Fruit fly (Drosophila melanogaster) whole organism, embryonic: ENCODE data around the gene spas.

Experiments used
- ATbp ChIP-seq: fragments of 200-800 bp; sonication (Bioruptor generic); optimal IDR thresholded peaks from 2 replicates; lab custom pipeline; 2017; ENCODE audit warnings: missing biosample characterization, mild to moderate bottlenecking, missing genetic modification characterization, missing genetic modification reagents
- CG10209 ChIP-seq: fragments of 200-800 bp; sonication (Bioruptor generic); optimal IDR thresholded peaks from 3 replicates; lab custom pipeline; 2017; ENCODE audit warnings: missing biosample characterization, mild to moderate bottlenecking, missing genetic modification characterization, missing genetic modification reagents
- CG10274 ChIP-seq: fragments of 200-800 bp; sonication (Bioruptor generic); optimal IDR thresholded peaks from 3 replicates; lab custom pipeline; 2017; ENCODE audit warnings: missing biosample characterization, mild to moderate bottlenecking, missing genetic modification characterization
- CG10979 ChIP-seq: fragments of 200-800 bp; sonication (Bioruptor generic); optimal IDR thresholded peaks from 2 replicates; lab custom pipeline; 2018; ENCODE audit warnings: missing biosample characterization, mild to moderate bottlenecking, missing genetic modification characterization, moderate library complexity
- CG11504 ChIP-seq: fragments of 200-800 bp; sonication (Bioruptor generic); optimal IDR thresholded peaks from 3 replicates; lab custom pipeline; 2019; ENCODE audit warnings: missing biosample characterization, mild to moderate bottlenecking, missing genetic modification characterization, moderate library complexity
- CG12155 ChIP-seq: fragments of 200-800 bp; sonication (Bioruptor generic); optimal IDR thresholded peaks from 3 replicates; lab custom pipeline; 2016; ENCODE audit warnings: missing biosample characterization, missing genetic modification characterization
- CG12659 ChIP-seq: fragments of 200-800 bp; sonication (Bioruptor generic); optimal IDR thresholded peaks from 3 replicates; lab custom pipeline; 2017; ENCODE audit warnings: mild to moderate bottlenecking, missing biosample characterization, missing genetic modification reagents, missing genetic modification characterization
- CG12769 ChIP-seq: fragments of 200-800 bp; sonication (Bioruptor generic); optimal IDR thresholded peaks from 2 replicates; lab custom pipeline; 2019; ENCODE audit warnings: missing biosample characterization, mild to moderate bottlenecking, missing genetic modification characterization, moderate library complexity
- CG13123 ChIP-seq: fragments of 200-800 bp; sonication (Bioruptor generic); optimal IDR thresholded peaks from 2 replicates; lab custom pipeline; 2016; ENCODE audit warnings: missing biosample characterization, missing genetic modification characterization
- CG13296 ChIP-seq: fragments of 200-800 bp; sonication (Bioruptor generic); optimal IDR thresholded peaks from 3 replicates; lab custom pipeline; 2018; ENCODE audit warnings: missing biosample characterization, mild to moderate bottlenecking, missing genetic modification characterization
- CG14050 ChIP-seq: fragments of 200-800 bp; sonication (Bioruptor generic); IDR thresholded peaks from 3 replicates; pipeline ENCODE4 v1.3.6; 2022; ENCODE audit warnings: missing biosample characterization, missing genetic modification characterization
- CG15479 ChIP-seq: fragments of 200-800 bp; sonication (Bioruptor generic); optimal IDR thresholded peaks from 3 replicates; lab custom pipeline; 2019; ENCODE audit warnings: missing biosample characterization, mild to moderate bottlenecking, missing genetic modification characterization, moderate library complexity
- CG15696 ChIP-seq: fragments of 200-800 bp; sonication (Bioruptor generic); optimal IDR thresholded peaks from 2 replicates; lab custom pipeline; 2019; ENCODE audit warnings: missing biosample characterization, mild to moderate bottlenecking, missing genetic modification characterization, moderate library complexity
- CG1602 ChIP-seq: fragments of 200-800 bp; sonication (Bioruptor generic); optimal IDR thresholded peaks from 3 replicates; lab custom pipeline; 2016; ENCODE audit warnings: missing biosample characterization, missing genetic modification characterization
- CG1603 ChIP-seq: fragments of 200-800 bp; sonication (Bioruptor generic); optimal IDR thresholded peaks from 2 replicates; lab custom pipeline; 2019; ENCODE audit warnings: missing biosample characterization, mild to moderate bottlenecking, missing genetic modification characterization, moderate library complexity
- CG17361 ChIP-seq: fragments of 200-800 bp; sonication (Bioruptor generic); IDR thresholded peaks from 3 replicates; pipeline ENCODE4 v1.3.6; 2022; ENCODE audit warnings: missing biosample characterization, missing genetic modification characterization
- CG30403 ChIP-seq: fragments of 200-800 bp; sonication (Bioruptor generic); optimal IDR thresholded peaks from 3 replicates; lab custom pipeline; 2016; ENCODE audit warnings: missing biosample characterization, missing genetic modification characterization
- CG31388 ChIP-seq: fragments of 200-800 bp; sonication (Bioruptor generic); optimal IDR thresholded peaks from 2 replicates; lab custom pipeline; 2016; ENCODE audit warnings: missing biosample characterization, missing genetic modification characterization
- CG31441 ChIP-seq: fragments of 200-800 bp; sonication (Bioruptor generic); IDR thresholded peaks from 2 replicates; pipeline ENCODE4 v1.3.6; 2022; ENCODE audit warnings: missing biosample characterization, missing genetic modification characterization
- CG6272 ChIP-seq: fragments of 200-800 bp; sonication (Bioruptor generic); IDR thresholded peaks from 2 replicates; pipeline ENCODE4 v1.3.6; 2022; ENCODE audit warnings: missing biosample characterization, missing genetic modification characterization
- CG7928 ChIP-seq: fragments of 200-800 bp; sonication (Bioruptor generic); optimal IDR thresholded peaks from 2 replicates; lab custom pipeline; 2017; ENCODE audit warnings: missing biosample characterization, mild to moderate bottlenecking, missing genetic modification characterization
- CG8924 ChIP-seq: fragments of 200-800 bp; optimal IDR thresholded peaks from 3 replicates; lab custom pipeline; 2019; ENCODE audit warnings: missing biosample characterization, mild to moderate bottlenecking, missing genetic modification characterization, moderate library complexity
- CG9817 ChIP-seq: fragments of 200-800 bp; sonication (Bioruptor generic); optimal IDR thresholded peaks from 2 replicates; lab custom pipeline; 2018; ENCODE audit warnings: missing biosample characterization, mild to moderate bottlenecking, missing genetic modification characterization, moderate library complexity
- Dek ChIP-seq: fragments of 200-800 bp; sonication (Bioruptor generic); optimal IDR thresholded peaks from 3 replicates; lab custom pipeline; 2019; ENCODE audit warnings: missing biosample characterization, mild to moderate bottlenecking, missing genetic modification characterization, moderate library complexity
- Dip3 ChIP-seq: fragments of 200-800 bp; sonication (Bioruptor generic); optimal IDR thresholded peaks from 3 replicates; lab custom pipeline; 2016; ENCODE audit warnings: missing biosample characterization, missing genetic modification characterization
- HLH3B ChIP-seq: fragments of 200-800 bp; sonication (Bioruptor generic); IDR thresholded peaks from 2 replicates; pipeline ENCODE4 v1.3.6; 2022; ENCODE audit warnings: missing biosample characterization, missing genetic modification characterization
- Lim3 ChIP-seq: fragments of 200-800 bp; sonication (Bioruptor generic); IDR thresholded peaks from 2 replicates; pipeline ENCODE4 v1.3.6; 2022; ENCODE audit warnings: missing biosample characterization, missing genetic modification characterization
- NFAT ChIP-seq: fragments of 200-800 bp; sonication (Bioruptor generic); IDR thresholded peaks from 2 replicates; pipeline ENCODE4 v1.3.6; 2022; ENCODE audit warnings: missing biosample characterization, missing genetic modification characterization
- Nf-YC ChIP-seq: fragments of 200-800 bp; optimal IDR thresholded peaks from 3 replicates; lab custom pipeline; 2019; ENCODE audit warnings: missing biosample characterization, mild to moderate bottlenecking, missing genetic modification characterization, moderate library complexity
- NfI ChIP-seq: fragments of 200-800 bp; sonication (Bioruptor generic); optimal IDR thresholded peaks from 3 replicates; lab custom pipeline; 2018; ENCODE audit warnings: missing biosample characterization, mild to moderate bottlenecking, missing genetic modification characterization, moderate library complexity
- Ravus ChIP-seq: fragments of 200-800 bp; sonication (Bioruptor generic); IDR thresholded peaks from 2 replicates; pipeline ENCODE4 v1.3.6; 2022; ENCODE audit warnings: missing biosample characterization, missing genetic modification characterization
- aop ChIP-seq: fragments of 200-800 bp; sonication (Bioruptor generic); IDR thresholded peaks from 2 replicates; pipeline ENCODE4 v1.3.6; 2022; ENCODE audit warnings: missing biosample characterization, missing genetic modification characterization
- bcd ChIP-seq: fragments of 200-800 bp; sonication (Bioruptor generic); optimal IDR thresholded peaks from 2 replicates; lab custom pipeline; 2017; ENCODE audit warnings: missing biosample characterization, mild to moderate bottlenecking, missing genetic modification characterization
- crc ChIP-seq: fragments of 200-800 bp; sonication (Bioruptor generic); optimal IDR thresholded peaks from 2 replicates; lab custom pipeline; 2016; ENCODE audit warnings: missing biosample characterization, missing genetic modification characterization
- ems ChIP-seq: fragments of 200-800 bp; sonication (Bioruptor generic); optimal IDR thresholded peaks from 3 replicates; lab custom pipeline; 2016; ENCODE audit warnings: missing biosample characterization, missing genetic modification characterization
- ewg ChIP-seq: fragments of 200-800 bp; sonication (Bioruptor generic); optimal IDR thresholded peaks from 3 replicates; lab custom pipeline; 2017; ENCODE audit warnings: mild to moderate bottlenecking, missing biosample characterization, missing genetic modification reagents, missing genetic modification characterization
- fd64A ChIP-seq: fragments of 200-800 bp; sonication (Bioruptor generic); optimal IDR thresholded peaks from 3 replicates; lab custom pipeline; 2018; ENCODE audit warnings: missing biosample characterization, mild to moderate bottlenecking, missing genetic modification characterization
- gt ChIP-seq: fragments of 200-800 bp; sonication (Bioruptor generic); IDR thresholded peaks from 2 replicates; pipeline ENCODE4 v1.3.6; 2022; ENCODE audit warnings: missing biosample characterization, missing genetic modification characterization
- h ChIP-seq: fragments of >200 bp; optimal IDR thresholded peaks from 2 replicates; lab custom pipeline; 2017
- her ChIP-seq: fragments of 200-800 bp; sonication (Bioruptor generic); optimal IDR thresholded peaks from 2 replicates; lab custom pipeline; 2016; ENCODE audit warnings: missing biosample characterization, missing genetic modification characterization
- kni ChIP-seq: fragments of 200-800 bp; sonication (Bioruptor generic); optimal IDR thresholded peaks from 3 replicates; lab custom pipeline; 2017; ENCODE audit warnings: mild to moderate bottlenecking, missing biosample characterization, missing genetic modification reagents, missing genetic modification characterization
- nau ChIP-seq: fragments of 200-800 bp; sonication (Bioruptor generic); optimal IDR thresholded peaks from 3 replicates; lab custom pipeline; 2017; ENCODE audit warnings: missing biosample characterization, mild to moderate bottlenecking, missing genetic modification characterization, missing genetic modification reagents
- nerfin-2 ChIP-seq: fragments of 200-800 bp; sonication (Bioruptor generic); IDR thresholded peaks from 2 replicates; pipeline ENCODE4 v1.3.6; 2022; ENCODE audit warnings: missing biosample characterization, missing genetic modification characterization; ENCODE audit not compliant: partially characterized antibody
- pho ChIP-seq: fragments of 200-800 bp; sonication (Bioruptor generic); optimal IDR thresholded peaks from 2 replicates; lab custom pipeline; 2016; ENCODE audit warnings: missing biosample characterization, missing genetic modification characterization
- psq ChIP-seq: fragments of 200-800 bp; sonication (Bioruptor generic); optimal IDR thresholded peaks from 2 replicates; lab custom pipeline; 2017; ENCODE audit warnings: missing biosample characterization, missing genetic modification characterization
- repo ChIP-seq: fragments of 200-800 bp; sonication (Bioruptor generic); optimal IDR thresholded peaks from 2 replicates; lab custom pipeline; 2016; ENCODE audit warnings: missing biosample characterization, missing genetic modification characterization
- sim ChIP-seq: fragments of 200-800 bp; sonication (Bioruptor generic); IDR thresholded peaks from 2 replicates; pipeline ENCODE4 v1.3.6; 2022; ENCODE audit warnings: missing biosample characterization, missing genetic modification characterization
- sna ChIP-seq: fragments of 200-800 bp; sonication (Bioruptor generic); IDR thresholded peaks from 2 replicates; pipeline ENCODE4 v1.3.6; 2022; ENCODE audit warnings: missing biosample characterization, missing genetic modification characterization; ENCODE audit not compliant: partially characterized antibody
- tin ChIP-seq: fragments of 200-800 bp; sonication (Bioruptor generic); optimal IDR thresholded peaks from 3 replicates; lab custom pipeline; 2016; ENCODE audit warnings: missing biosample characterization, missing genetic modification characterization
- tna ChIP-seq: fragments of 200-800 bp; sonication (Bioruptor generic); IDR thresholded peaks from 2 replicates; pipeline ENCODE4 v1.3.6; 2022; ENCODE audit warnings: missing biosample characterization, missing genetic modification characterization; ENCODE audit not compliant: partially characterized antibody

Gene spas

dm6 chr3R:24031019-24031824 is 6.8 kb upstream of the spas start (continued):
- no peak for TF ChIP-seq CG7928
- no peak for TF ChIP-seq nau (GFP tag; lab: Kevin White, UChicago)
- no peak for TF ChIP-seq CG10274 (GFP tag; lab: Kevin White, UChicago)
- no peak for TF ChIP-seq CG1603 (tag; lab: Kevin White, UChicago)
- TF ChIP-seq sim (GFP tag; lab: Robert Waterston, UW), result no peak
- no peak for TF ChIP-seq nerfin-2 (GFP tag; lab: Robert Waterston, UW)
- TF ChIP-seq CG13296, result peak; percentile 1
- TF ChIP-seq CG17361 (GFP tag; lab: Robert Waterston, UW), result no peak
- TF ChIP-seq sna (GFP tag; lab: Robert Waterston, UW), result 0 out of 2 replicates have a peak, but pooled peaks have one; percentile 10
- no peak for TF ChIP-seq CG6272 (GFP tag; lab: Robert Waterston, UW)
- no peak for TF ChIP-seq Ravus (GFP tag; lab: Robert Waterston, UW)
- TF ChIP-seq CG12155 (GFP tag; lab: Kevin White, UChicago), result no peak
- TF ChIP-seq tna (GFP tag; lab: Robert Waterston, UW), result no peak
- TF ChIP-seq CG10209 (GFP tag; lab: Kevin White, UChicago), result no peak
- no peak; the same call in 1 of the 2 replicates for TF ChIP-seq aop (GFP tag; lab: Robert Waterston, UW)
- TF ChIP-seq CG15479, result peak; percentile 53
- no peak for TF ChIP-seq CG12769 (tag; lab: Kevin White, UChicago)
- TF ChIP-seq Lim3 (GFP tag; lab: Robert Waterston, UW), result no peak
- TF ChIP-seq CG30403 (GFP tag; lab: Kevin White, UChicago), result no peak
- TF ChIP-seq repo, result no peak
- TF ChIP-seq pho (GFP tag; lab: Kevin White, UChicago), result no peak
- no peak for TF ChIP-seq h (lab: Kevin White, UChicago)
- TF ChIP-seq CG12659, result no peak
- TF ChIP-seq kni (GFP tag; lab: Kevin White, UChicago), result peak; percentile 28
- TF ChIP-seq CG15696 (tag; lab: Kevin White, UChicago), result no peak
- 0 out of 3 replicates have a peak, but pooled peaks have one; percentile 12 for TF ChIP-seq CG14050
- TF ChIP-seq NFAT (GFP tag; lab: Robert Waterston, UW), result no peak
- TF ChIP-seq Dek (tag; lab: Kevin White, UChicago), result no peak
- TF ChIP-seq fd64A (GFP tag; lab: Kevin White, UChicago), result no peak
- no peak for TF ChIP-seq Dip3
- TF ChIP-seq CG1602 (GFP tag; lab: Kevin White, UChicago), result no peak
- no peak; the same call in 1 of the 2 replicates for TF ChIP-seq CG31441
- TF ChIP-seq Nf-YC, result no peak
- no peak for TF ChIP-seq her (GFP tag; lab: Kevin White, UChicago)
- no peak for TF ChIP-seq ATbp (GFP tag; lab: Kevin White, UChicago)
- TF ChIP-seq CG10979, result no peak
- TF ChIP-seq NfI (GFP tag; lab: Kevin White, UChicago), result no peak
- no peak for TF ChIP-seq psq (GFP tag; lab: Kevin White, UChicago)
- no peak for TF ChIP-seq CG13123 (GFP tag; lab: Kevin White, UChicago)
- no peak for TF ChIP-seq CG8924 (tag; lab: Kevin White, UChicago)
- no peak for TF ChIP-seq HLH3B (GFP tag; lab: Robert Waterston, UW)
- no peak for TF ChIP-seq crc
- TF ChIP-seq bcd, result no peak
- no peak for TF ChIP-seq tin (GFP tag; lab: Kevin White, UChicago)
- TF ChIP-seq CG11504, result no peak
- TF ChIP-seq ems (GFP tag; lab: Kevin White, UChicago), result no peak
- TF ChIP-seq CG9817, result no peak
- no peak for TF ChIP-seq gt (GFP tag; lab: Robert Waterston, UW)
- TF ChIP-seq ewg (GFP tag; lab: Kevin White, UChicago), result peak; percentile 69
- TF ChIP-seq CG31388 (GFP tag; lab: Kevin White, UChicago), result no peak
